Worm (Caenorhabditis elegans): ENCODE data around the gene tsen-2.
A peak's percentile ranks its signal among the peaks of the same experiment; 100 is the strongest.

The tsen-2 gene

DNA sequence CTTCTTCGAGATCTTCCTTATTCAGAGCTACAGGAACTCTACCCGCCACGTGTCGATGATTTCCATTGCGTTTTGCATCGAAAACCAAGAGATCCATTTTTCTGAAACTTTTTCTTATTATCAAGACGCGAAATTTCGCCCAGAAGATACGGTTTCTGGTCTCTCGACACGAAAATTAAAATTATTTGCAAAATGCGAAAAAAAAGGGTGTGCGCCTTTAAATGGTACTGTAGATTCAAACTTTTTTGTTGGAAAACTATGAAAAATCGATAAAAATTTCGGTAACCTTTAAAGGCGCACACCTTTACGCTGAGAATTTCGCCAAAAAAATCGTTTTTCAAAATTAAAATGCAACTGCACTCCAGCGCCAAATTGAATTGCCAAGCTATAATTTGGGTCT is at the start of gene tsen-2:
TSS of gene tsen-2 (minus strand) at position 101 of the 400 bp plus-strand sequence.
- no peak for TF ChIP-seq nhr-84 (tag; optimal IDR thresholded peaks at IDR 0.05)
- TF ChIP-seq ceh-90 (tag; optimal IDR thresholded peaks at IDR 0.05), result no peak
- no peak for TF ChIP-seq ceh-8 (GFP tag; optimal IDR thresholded peaks at IDR 0.05)
- TF ChIP-seq nhr-71 (tag; optimal IDR thresholded peaks at IDR 0.05), result no peak
- TF ChIP-seq hlh-4 (tag; optimal IDR thresholded peaks at IDR 0.05), result no peak
- TF ChIP-seq unc-62 (GFP tag; optimal IDR thresholded peaks at IDR 0.05), result no peak
- no peak for TF ChIP-seq hlh-17 (GFP tag; optimal IDR thresholded peaks at IDR 0.05; ENCODE audit: borderline replicate concordance)
- TF ChIP-seq F16B12.6 (tag; optimal IDR thresholded peaks at IDR 0.05), result no peak

DNA sequence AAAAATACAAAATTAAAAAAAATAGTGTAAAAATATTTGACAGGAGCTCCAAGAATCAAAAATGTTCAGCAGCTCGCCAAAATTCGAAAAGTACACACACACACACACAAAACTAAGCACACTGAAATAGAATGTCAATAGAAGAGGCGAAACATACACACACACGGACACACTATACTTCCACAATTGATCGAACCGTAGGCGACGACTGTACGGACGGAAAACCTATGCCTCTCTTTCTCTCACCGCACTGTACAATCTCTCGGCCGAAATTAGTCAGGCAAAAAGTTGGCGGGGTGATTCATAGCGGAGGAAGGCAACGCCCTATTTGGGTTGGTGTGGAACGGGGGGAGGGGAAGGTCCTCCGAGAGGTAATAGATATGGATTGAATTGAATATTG is 49.5 kb upstream of the tsen-2 start:
- TF ChIP-seq mab-9 (GFP tag; IDR thresholded peaks at IDR 0.05), result no peak
- no peak for TF ChIP-seq nhr-77 (tag; optimal IDR thresholded peaks at IDR 0.05)
- no peak for TF ChIP-seq hpl-2 (GFP tag; optimal IDR thresholded peaks at IDR 0.05)
- TF ChIP-seq nhr-20 (tag; optimal IDR thresholded peaks at IDR 0.05), result peak; percentile 3
- no peak for TF ChIP-seq ceh-88 (GFP tag; IDR thresholded peaks at IDR 0.05)
- no peak for TF ChIP-seq aha-1 (tag; optimal IDR thresholded peaks at IDR 0.05)
- TF ChIP-seq swsn-7 (tag; optimal IDR thresholded peaks at IDR 0.05), result no peak
- no peak for TF ChIP-seq Y116A8C.19 (tag; optimal IDR thresholded peaks at IDR 0.05; ENCODE audit: borderline replicate concordance)
- no peak for TF ChIP-seq irx-1 (tag; optimal IDR thresholded peaks at IDR 0.05)
- TF ChIP-seq elt-2 (tag; optimal IDR thresholded peaks at IDR 0.05), result no peak
- TF ChIP-seq ceh-8 (GFP tag; optimal IDR thresholded peaks at IDR 0.05), result no peak
- TF ChIP-seq skn-1 (tag; optimal IDR thresholded peaks at IDR 0.05), result peak; percentile 2
- TF ChIP-seq zag-1 (tag; optimal IDR thresholded peaks at IDR 0.05), result no peak
- TF ChIP-seq nhr-19 (GFP tag; conservative IDR thresholded peaks at IDR 0.05), result no peak
- no peak for TF ChIP-seq pqm-1 (tag; optimal IDR thresholded peaks at IDR 0.05)
- TF ChIP-seq efl-1 (optimal IDR thresholded peaks at IDR 0.05), result no peak
- peak in 1 of 2 experiments; percentile 41 for TF ChIP-seq efl-1 (GFP tag; optimal IDR thresholded peaks at IDR 0.05 in 1 of 2)
- no peak for TF ChIP-seq alr-1 (tag; optimal IDR thresholded peaks at IDR 0.05; ENCODE audit: borderline replicate concordance)
- no peak for TF ChIP-seq F16B12.6 (tag; optimal IDR thresholded peaks at IDR 0.05)
- no peak for TF ChIP-seq snpc-4 (tag; optimal IDR thresholded peaks at IDR 0.05)
- TF ChIP-seq nhr-71 (tag; optimal IDR thresholded peaks at IDR 0.05), result no peak
- TF ChIP-seq ets-5 (GFP tag; IDR thresholded peaks at IDR 0.05), result no peak
- TF ChIP-seq mep-1 (tag; optimal IDR thresholded peaks at IDR 0.05), result peak; percentile 46
- no peak for TF ChIP-seq pag-3 (tag; optimal IDR thresholded peaks at IDR 0.05; ENCODE audit: borderline replicate concordance, insufficient read depth)
- TF ChIP-seq unc-62 (GFP tag; optimal IDR thresholded peaks at IDR 0.05), result no peak
- TF ChIP-seq fkh-4 (tag; optimal IDR thresholded peaks at IDR 0.05; ENCODE audit: borderline replicate concordance), result no peak
- no peak for TF ChIP-seq fos-1 (tag; optimal IDR thresholded peaks at IDR 0.05)
- TF ChIP-seq isw-1 (GFP tag; IDR thresholded peaks at IDR 0.05), result no peak
- no peak for TF ChIP-seq tbx-2 (tag; optimal IDR thresholded peaks at IDR 0.05)
- TF ChIP-seq nhr-12 (tag; optimal IDR thresholded peaks at IDR 0.05), result no peak
- no peak for TF ChIP-seq egl-13 (tag; optimal IDR thresholded peaks at IDR 0.05)
- TF ChIP-seq ces-1 (GFP tag; optimal IDR thresholded peaks at IDR 0.05), result no peak
- no peak for TF ChIP-seq tlp-1 (tag; optimal IDR thresholded peaks at IDR 0.05)
- TF ChIP-seq rnt-1 (tag; optimal IDR thresholded peaks at IDR 0.05), result no peak
- TF ChIP-seq ztf-4 (tag; optimal IDR thresholded peaks at IDR 0.05), result no peak
- no peak for TF ChIP-seq egl-27 (tag; optimal IDR thresholded peaks at IDR 0.05)
- no peak for TF ChIP-seq fkh-8 (tag; optimal IDR thresholded peaks at IDR 0.05)
- no peak for TF ChIP-seq ceh-63 (GFP tag; optimal IDR thresholded peaks at IDR 0.05)
- no peak for TF ChIP-seq dsc-1 (tag; optimal IDR thresholded peaks at IDR 0.05)
- no peak for TF ChIP-seq unc-86 (tag; optimal IDR thresholded peaks at IDR 0.05)
- no peak for TF ChIP-seq blmp-1 (tag; optimal IDR thresholded peaks at IDR 0.05)
- peak; percentile 5 for TF ChIP-seq C16A3.4 (tag; optimal IDR thresholded peaks at IDR 0.05)
- TF ChIP-seq unc-130 (tag; optimal IDR thresholded peaks at IDR 0.05), result no peak
- no peak for TF ChIP-seq nhr-85 (tag)
- TF ChIP-seq lin-39 (tag; optimal IDR thresholded peaks at IDR 0.05), result no peak
- no peak for TF ChIP-seq hlh-17 (GFP tag; optimal IDR thresholded peaks at IDR 0.05; ENCODE audit: borderline replicate concordance)
- peak in 1 of 2 experiments; percentile 47 for TF ChIP-seq lin-35 (GFP tag; optimal IDR thresholded peaks at IDR 0.05)
- TF ChIP-seq lin-14 (GFP tag; optimal IDR thresholded peaks at IDR 0.05), result no peak
- no peak for TF ChIP-seq ama-1 (optimal IDR thresholded peaks at IDR 0.05)

Measured in whole organism, L1 larva.